Fruit fly (Drosophila melanogaster): Measurements from ENCODE around the gene Whamy.
A peak's percentile ranks its signal among the peaks of the same experiment; 100 is the strongest.

Gene Whamy

dm6 chr3R:9800644-9801330 lies 26.6 kb upstream of the Whamy start, which contains the start of the genes CG9467 and CG8526 (continued):
- TF ChIP-seq D19A (tag; optimal IDR thresholded peaks at IDR 0.05) (no peak), z (GFP tag; IDR thresholded peaks at IDR 0.05) (no peak), Blimp-1 (GFP tag; optimal IDR thresholded peaks at IDR 0.05) (no peak), Atf3 (GFP tag; optimal IDR thresholded peaks at IDR 0.05) (no peak), Dip2 (GFP tag; IDR thresholded peaks at IDR 0.05) (no peak), CG9817 (tag; optimal IDR thresholded peaks at IDR 0.05) (peak; percentile 83), tll (GFP tag; optimal IDR thresholded peaks at IDR 0.05) (peak in 1 of 2 experiments; percentile 44), lmd (GFP tag; IDR thresholded peaks at IDR 0.05) (peak; percentile 65), Max (GFP tag; optimal IDR thresholded peaks at IDR 0.05) (peak; percentile 74), CG18599 (GFP tag; optimal IDR thresholded peaks at IDR 0.05) (no peak), Optix (GFP tag; IDR thresholded peaks at IDR 0.05) (no peak), CG2116 (GFP tag; optimal IDR thresholded peaks at IDR 0.05) (peak; percentile 77), usp (GFP tag; optimal IDR thresholded peaks at IDR 0.05) (no peak), YL-1 (GFP tag; optimal IDR thresholded peaks at IDR 0.05) (peak; percentile 74), CG5245 (GFP tag; optimal IDR thresholded peaks at IDR 0.05) (peak; percentile 34), pb (GFP tag; optimal IDR thresholded peaks at IDR 0.05) (no peak), ATbp (GFP tag; optimal IDR thresholded peaks at IDR 0.05) (no peak), Antp (GFP tag; optimal IDR thresholded peaks at IDR 0.05) (no peak), Atf6 (GFP tag; IDR thresholded peaks at IDR 0.05) (peak; percentile 51; the same call in 1 of the 2 replicates), Drgx (GFP tag; IDR thresholded peaks at IDR 0.05) (no peak), ato (GFP tag; IDR thresholded peaks at IDR 0.05; ENCODE audit: partially characterized antibody) (no peak), corto (GFP tag; optimal IDR thresholded peaks at IDR 0.05) (no peak), ssp (GFP tag; IDR thresholded peaks at IDR 0.05) (peak; percentile 61), CG12769 (tag; optimal IDR thresholded peaks at IDR 0.05) (no peak), Sry-β (GFP tag; optimal IDR thresholded peaks at IDR 0.05) (peak; percentile 44), seq (GFP tag; IDR thresholded peaks at IDR 0.05) (no peak), CG3726 (GFP tag; IDR thresholded peaks at IDR 0.05) (no peak; the same call in 2 of the 3 replicates), Oaz (GFP tag; IDR thresholded peaks at IDR 0.05) (no peak), CG16779 (GFP tag; IDR thresholded peaks at IDR 0.05) (no peak), pfk (GFP tag; optimal IDR thresholded peaks at IDR 0.05) (no peak), Atf-2 (GFP tag; optimal IDR thresholded peaks at IDR 0.05) (no peak), pan (optimal IDR thresholded peaks at IDR 0.05) (no peak), pan (GFP tag; optimal IDR thresholded peaks at IDR 0.05 in 1 of 2, IDR thresholded peaks at IDR 0.05 in 1 of 2) (peak in 1 of 2 experiments; percentile 34), Sox102F (GFP tag; optimal IDR thresholded peaks at IDR 0.05) (no peak), CG14860 (GFP tag; IDR thresholded peaks at IDR 0.05; ENCODE audit: partially characterized antibody) (peak; percentile 72), Sry-δ (GFP tag; optimal IDR thresholded peaks at IDR 0.05) (peak; percentile 88), ham (GFP tag; IDR thresholded peaks at IDR 0.05) (no peak), CG6175 (GFP tag; IDR thresholded peaks at IDR 0.05) (no peak), CG8290 (GFP tag; optimal IDR thresholded peaks at IDR 0.05) (peak; percentile 60), CG8290 (tag; optimal IDR thresholded peaks at IDR 0.05) (no peak), CG1602 (GFP tag; optimal IDR thresholded peaks at IDR 0.05) (peak; percentile 61), CG3281 (GFP tag; optimal IDR thresholded peaks at IDR 0.05) (peak; percentile 59), CG8478 (optimal IDR thresholded peaks at IDR 0.05) (no peak), Ptx1 (GFP tag; IDR thresholded peaks at IDR 0.05) (peak; percentile 67; the same call in 1 of the 2 replicates), al (GFP tag; IDR thresholded peaks at IDR 0.05) (peak; percentile 57), CG12104 (GFP tag; optimal IDR thresholded peaks at IDR 0.05) (peak; percentile 58), HHEX (GFP tag; optimal IDR thresholded peaks at IDR 0.05) (peak; percentile 60), zen2 (GFP tag; IDR thresholded peaks at IDR 0.05; ENCODE audit: partially characterized antibody) (no peak; the same call in 2 of the 3 replicates), Lhr (GFP tag; optimal IDR thresholded peaks at IDR 0.05) (peak; percentile 66), CHES-1-like (GFP tag; optimal IDR thresholded peaks at IDR 0.05) (no peak), pzg (GFP tag; optimal IDR thresholded peaks at IDR 0.05) (peak; percentile 58)

Data from whole organism, embryonic.